Worm (Caenorhabditis elegans) whole organism, L3 larva: ENCODE measurements around the gene coq-6.

ENCODE experiments used
- R02D3.7 ChIP-seq: fragments of 150-350 bp; optimal IDR thresholded peaks from 2 replicates; lab custom pipeline; 2014; ENCODE audit warnings: missing biosample characterization, missing genetic modification characterization
- ZK546.5 ChIP-seq: sonication (generic microtip); optimal IDR thresholded peaks from 2 replicates; lab custom pipeline; 2017; ENCODE audit warnings: missing biosample characterization, missing genetic modification characterization
- aly-2 ChIP-seq: fragments of 150-350 bp; optimal IDR thresholded peaks from 2 replicates; lab custom pipeline; 2014; ENCODE audit warnings: missing biosample characterization, missing genetic modification characterization
- ama-1 ChIP-seq: fragments of 150-350 bp; optimal IDR thresholded peaks from 2 replicates; lab custom pipeline; 2018
- ceh-16 ChIP-seq: sonication (generic microtip); optimal IDR thresholded peaks from 2 replicates; lab custom pipeline; 2017; ENCODE audit warnings: missing biosample characterization, missing genetic modification characterization
- ceh-28 ChIP-seq: fragments of 150-350 bp; optimal IDR thresholded peaks from 2 replicates; lab custom pipeline; 2014; ENCODE audit warnings: missing biosample characterization, missing genetic modification reagents, missing genetic modification characterization
- ceh-82 ChIP-seq: fragments of 150-350 bp; optimal IDR thresholded peaks from 2 replicates; lab custom pipeline; 2014; ENCODE audit warnings: missing biosample characterization, missing genetic modification characterization
- ceh-9 ChIP-seq: sonication (generic microtip); optimal IDR thresholded peaks from 2 replicates; lab custom pipeline; 2018; ENCODE audit warnings: missing biosample characterization, missing genetic modification characterization
- egl-27 ChIP-seq: sonication (generic microtip); optimal IDR thresholded peaks from 4 replicates; lab custom pipeline; 2017; ENCODE audit warnings: missing biosample characterization, missing genetic modification reagents, missing genetic modification characterization
- elt-1 ChIP-seq: fragments of 150-350 bp; optimal IDR thresholded peaks from 2 replicates; lab custom pipeline; 2014; ENCODE audit warnings: missing biosample characterization, missing genetic modification characterization
- elt-2 ChIP-seq: sonication (generic microtip); optimal IDR thresholded peaks from 2 replicates; lab custom pipeline; 2016; ENCODE audit warnings: missing genetic modification reagents, mild to moderate bottlenecking, missing genetic modification characterization, missing compliant biosample characterization
- elt-3 ChIP-seq, 3 experiments: fragments of 150-350 bp in 1 of 3; sonication (generic microtip) in 2 of 3; optimal IDR thresholded peaks; 2 replicates in 2 of 3; 4 replicates in 1 of 3; lab custom pipeline; 2014 to 2017; ENCODE audit warnings: missing biosample characterization in 3 of 3, missing genetic modification characterization in 3 of 3
- fkh-2 ChIP-seq: fragments of 150-350 bp; optimal IDR thresholded peaks from 2 replicates; lab custom pipeline; 2014; ENCODE audit warnings: missing biosample characterization, missing genetic modification reagents, missing genetic modification characterization
- fos-1 ChIP-seq: fragments of 150-350 bp; optimal IDR thresholded peaks from 2 replicates; lab custom pipeline; 2014; ENCODE audit warnings: missing biosample characterization, missing genetic modification characterization
- lin-15B ChIP-seq: fragments of 150-350 bp; optimal IDR thresholded peaks from 2 replicates; lab custom pipeline; 2014; ENCODE audit warnings: missing biosample characterization, missing genetic modification characterization
- lsy-12 ChIP-seq: sonication (generic microtip); optimal IDR thresholded peaks from 2 replicates; lab custom pipeline; 2016; ENCODE audit warnings: mild to moderate bottlenecking, missing genetic modification characterization, missing compliant biosample characterization
- mdl-1 ChIP-seq: fragments of 150-350 bp; optimal IDR thresholded peaks from 2 replicates; lab custom pipeline; 2014; ENCODE audit warnings: missing biosample characterization, missing genetic modification characterization
- nfya-1 ChIP-seq: sonication (generic microtip); optimal IDR thresholded peaks from 2 replicates; lab custom pipeline; 2017; ENCODE audit warnings: missing genetic modification characterization, mild to moderate bottlenecking, missing compliant biosample characterization, antibody characterized with exemption, moderate library complexity; ENCODE audit not compliant: insufficient read depth
- nhr-11 ChIP-seq: fragments of 150-350 bp; optimal IDR thresholded peaks from 2 replicates; lab custom pipeline; 2014; ENCODE audit warnings: missing biosample characterization, missing genetic modification characterization
- nhr-12 ChIP-seq: fragments of 150-350 bp; optimal IDR thresholded peaks from 2 replicates; lab custom pipeline; 2014; ENCODE audit warnings: missing biosample characterization, missing genetic modification characterization
- nhr-23 ChIP-seq: fragments of 150-350 bp; optimal IDR thresholded peaks from 2 replicates; lab custom pipeline; 2014; ENCODE audit warnings: missing biosample characterization, missing genetic modification reagents, missing genetic modification characterization
- nhr-237 ChIP-seq: fragments of 150-350 bp; optimal IDR thresholded peaks from 2 replicates; lab custom pipeline; 2014; ENCODE audit warnings: missing biosample characterization, missing genetic modification characterization
- nhr-25 ChIP-seq: sonication (generic microtip); optimal IDR thresholded peaks from 2 replicates; lab custom pipeline; 2017; ENCODE audit warnings: missing biosample characterization, missing genetic modification characterization
- nhr-28 ChIP-seq: fragments of 150-350 bp; optimal IDR thresholded peaks from 2 replicates; lab custom pipeline; 2014; ENCODE audit warnings: missing biosample characterization, missing genetic modification characterization
- nhr-43 ChIP-seq: sonication (generic microtip); optimal IDR thresholded peaks from 2 replicates; lab custom pipeline; 2016; ENCODE audit warnings: mild to moderate bottlenecking, missing genetic modification characterization, missing compliant biosample characterization; ENCODE audit not compliant: poor library complexity, severe bottlenecking
- nhr-67 ChIP-seq: fragments of 150-350 bp; optimal IDR thresholded peaks from 2 replicates; lab custom pipeline; 2014; ENCODE audit warnings: missing biosample characterization, missing genetic modification characterization
- nhr-76 ChIP-seq: fragments of 150-350 bp; sonication (generic microtip); optimal IDR thresholded peaks from 5 replicates; lab custom pipeline; 2014; ENCODE audit warnings: missing biosample characterization, missing genetic modification characterization
- nhr-77 ChIP-seq: fragments of 150-350 bp; optimal IDR thresholded peaks from 2 replicates; lab custom pipeline; 2014; ENCODE audit warnings: missing biosample characterization, missing genetic modification characterization
- pha-4 ChIP-seq: fragments of 150-350 bp; optimal IDR thresholded peaks from 2 replicates; lab custom pipeline; 2014; ENCODE audit warnings: missing biosample characterization, missing genetic modification reagents, missing genetic modification characterization
- pqm-1 ChIP-seq: fragments of 150-350 bp; optimal IDR thresholded peaks from 2 replicates; lab custom pipeline; 2017; ENCODE audit warnings: missing biosample characterization, missing genetic modification characterization, inconsistent platforms
- skn-1 ChIP-seq: fragments of 150-350 bp; optimal IDR thresholded peaks from 2 replicates; lab custom pipeline; 2014; ENCODE audit warnings: missing biosample characterization, missing genetic modification characterization
- tbx-2 ChIP-seq: sonication (generic microtip); optimal IDR thresholded peaks from 2 replicates; lab custom pipeline; 2016; ENCODE audit warnings: mild to moderate bottlenecking, missing genetic modification characterization, missing compliant biosample characterization
- unc-39 ChIP-seq: sonication (generic microtip); optimal IDR thresholded peaks from 4 replicates; lab custom pipeline; 2017; ENCODE audit warnings: missing biosample characterization, missing genetic modification characterization
- unc-62 ChIP-seq: fragments of 150-350 bp; sonication (generic microtip); optimal IDR thresholded peaks from 4 replicates; lab custom pipeline; 2014; ENCODE audit warnings: missing biosample characterization, missing genetic modification reagents, missing genetic modification characterization
- zag-1 ChIP-seq: fragments of 150-350 bp; optimal IDR thresholded peaks from 2 replicates; lab custom pipeline; 2014; ENCODE audit warnings: missing biosample characterization, missing genetic modification characterization
- ztf-11 ChIP-seq: fragments of 150-350 bp; optimal IDR thresholded peaks from 2 replicates; lab custom pipeline; 2014; ENCODE audit warnings: missing biosample characterization, missing genetic modification characterization
- ztf-4 ChIP-seq: fragments of 150-350 bp; optimal IDR thresholded peaks from 2 replicates; lab custom pipeline; 2014; ENCODE audit warnings: missing biosample characterization, missing genetic modification characterization

Gene coq-6

ce11 chrV:9359674-9360073, 23.1 kb downstream of the coq-6 start, which contains the start of gene gpa-3:
TSS of gene gpa-3 (minus strand) at chrV:9359774.
- no peak for TF ChIP-seq ama-1
- TF ChIP-seq ZK546.5 (tag; lab: Kevin White, UChicago), result no peak
- no peak for TF ChIP-seq ceh-28 (tag; lab: Kevin White, UChicago)
- no peak for TF ChIP-seq nhr-23 (tag; lab: Kevin White, UChicago)
- TF ChIP-seq ztf-4, result no peak
- no peak for TF ChIP-seq pha-4 (tag; lab: Kevin White, UChicago)
- TF ChIP-seq elt-1, result no peak
- no peak for TF ChIP-seq nhr-67 (tag; lab: Kevin White, UChicago)
- no peak for TF ChIP-seq mdl-1 (tag; lab: Kevin White, UChicago)
- no peak for TF ChIP-seq R02D3.7
- no peak for TF ChIP-seq nhr-12 (tag; lab: Kevin White, UChicago)
- TF ChIP-seq ceh-9 (tag; lab: Kevin White, UChicago), result no peak
- no peak for TF ChIP-seq ztf-11 (tag; lab: Kevin White, UChicago)
- no peak for TF ChIP-seq ceh-82 (tag; lab: Kevin White, UChicago)
- TF ChIP-seq nhr-43, result no peak
- TF ChIP-seq fkh-2 (tag; lab: Kevin White, UChicago), result no peak
- TF ChIP-seq tbx-2 (tag; lab: Kevin White, UChicago), result no peak
- no peak for TF ChIP-seq nhr-76 (tag; lab: Kevin White, UChicago)
- no peak for TF ChIP-seq skn-1 (tag; lab: Kevin White, UChicago)

- TF ChIP-seq unc-62 (GFP tag; lab: Kevin White, UChicago), result no peak
- TF ChIP-seq nhr-76 (tag; lab: Kevin White, UChicago), result no peak
- no peak for TF ChIP-seq nhr-25
- no peak for TF ChIP-seq nhr-237
- no peak for TF ChIP-seq elt-3 (tag; optimal IDR thresholded peaks at IDR 0.05; lab: Kevin White, UChicago)
- no peak for TF ChIP-seq mdl-1 (tag; lab: Kevin White, UChicago)
- TF ChIP-seq nhr-67 (tag; lab: Kevin White, UChicago), result no peak
These were observed 34.4 kb downstream of the coq-6 start, which contains the start of gene E02C12.6 for ce11 chrV:9370986-9371385. TSS of gene E02C12.6 (minus strand) at chrV:9371086.

ce11 chrV:9373473-9373872, 36.9 kb downstream of the coq-6 start, which contains the start of gene E02C12.8:
TSS of gene E02C12.8 (minus strand) at chrV:9373613.
- TF ChIP-seq unc-39 (no peak), nhr-12 (tag; lab: Kevin White, UChicago) (no peak), nhr-76 (tag; lab: Kevin White, UChicago) (no peak), nhr-43 (no peak), ceh-16 (no peak), ztf-4 (no peak), pqm-1 (tag; lab: Kevin White, UChicago) (peak; percentile 75), nfya-1 (tag; lab: Kevin White, UChicago) (no peak), ceh-82 (tag; lab: Kevin White, UChicago) (no peak), R02D3.7 (no peak), elt-2 (tag; lab: Kevin White, UChicago) (peak; percentile 85), egl-27 (no peak), mdl-1 (tag; lab: Kevin White, UChicago) (no peak), zag-1 (tag; lab: Kevin White, UChicago) (no peak), nhr-77 (tag; lab: Kevin White, UChicago) (no peak), fos-1 (no peak), aly-2 (tag; lab: Kevin White, UChicago) (no peak), lin-15B (tag; lab: Kevin White, UChicago) (no peak)

- no peak for TF ChIP-seq lsy-12
- TF ChIP-seq fkh-2 (tag; lab: Kevin White, UChicago), result no peak
- no peak for TF ChIP-seq ztf-4
- TF ChIP-seq mdl-1 (tag; lab: Kevin White, UChicago), result no peak
- no peak for TF ChIP-seq nhr-28 (tag; lab: Kevin White, UChicago)
- no peak for TF ChIP-seq ZK546.5 (tag; lab: Kevin White, UChicago)
- TF ChIP-seq aly-2 (tag; lab: Kevin White, UChicago), result no peak
- no peak for TF ChIP-seq ceh-16
- no peak for TF ChIP-seq nhr-43
- TF ChIP-seq nhr-11 (tag; lab: Kevin White, UChicago), result no peak
These were observed 38.8 kb downstream of the coq-6 start, which contains the start of gene E02C12.9 for ce11 chrV:9375378-9375777. TSS of gene E02C12.9 (minus strand) at chrV:9375478.
